Fruit fly (Drosophila melanogaster): Measurements from ENCODE around the gene RhoGEF3.

Gene RhoGEF3

DNA sequence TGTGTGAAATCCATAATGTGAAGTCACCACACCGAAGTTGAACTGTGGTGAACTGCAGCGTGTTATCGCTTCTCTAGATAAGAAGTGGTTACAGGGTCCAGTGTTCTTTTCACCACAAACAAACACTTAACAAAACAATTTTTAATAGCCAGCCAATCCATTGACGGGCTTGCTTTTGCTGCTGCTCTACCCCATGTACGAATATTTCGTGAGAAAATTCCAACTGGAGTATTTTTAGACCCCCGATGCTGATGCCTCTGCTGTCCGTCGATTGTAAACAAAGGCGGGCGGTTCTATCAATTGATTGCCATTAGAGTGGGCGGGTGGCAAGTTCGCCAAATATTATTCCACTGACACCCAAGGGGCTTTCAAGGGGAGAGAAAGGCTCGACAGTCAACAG lies 61.8 kb downstream of the RhoGEF3 start (continued):
- TF ChIP-seq Max (GFP tag; optimal IDR thresholded peaks at IDR 0.05), result no peak
- no peak for TF ChIP-seq Elba2 (GFP tag; optimal IDR thresholded peaks at IDR 0.05)
- TF ChIP-seq Vsx1 (GFP tag; optimal IDR thresholded peaks at IDR 0.05), result no peak
- TF ChIP-seq vfl (GFP tag; optimal IDR thresholded peaks at IDR 0.05), result no peak
- no peak for TF ChIP-seq CG30020 (tag; optimal IDR thresholded peaks at IDR 0.05)
- no peak for TF ChIP-seq CG8944 (GFP tag; optimal IDR thresholded peaks at IDR 0.05)
- TF ChIP-seq chm (GFP tag; IDR thresholded peaks at IDR 0.05), result no peak; the same call in 1 of the 2 replicates
- TF ChIP-seq Six4 (GFP tag; optimal IDR thresholded peaks at IDR 0.05), result no peak
- TF ChIP-seq NfI (GFP tag; optimal IDR thresholded peaks at IDR 0.05), result no peak
- no peak for TF ChIP-seq CG11560 (tag; IDR thresholded peaks at IDR 0.05)
- TF ChIP-seq salm (tag; optimal IDR thresholded peaks at IDR 0.05), result no peak
- TF ChIP-seq dmrt99B (tag; optimal IDR thresholded peaks at IDR 0.05), result peak; percentile 9
- TF ChIP-seq Fer3 (tag; optimal IDR thresholded peaks at IDR 0.05), result no peak
- TF ChIP-seq CG13624 (GFP tag; optimal IDR thresholded peaks at IDR 0.05), result no peak
- peak; percentile 4 for TF ChIP-seq CG17829 (tag; optimal IDR thresholded peaks at IDR 0.05)
- TF ChIP-seq CG10267 (tag; optimal IDR thresholded peaks at IDR 0.05), result no peak
- TF ChIP-seq CG2120 (GFP tag; optimal IDR thresholded peaks at IDR 0.05), result peak; percentile 38
- no peak for TF ChIP-seq Hsf (GFP tag; optimal IDR thresholded peaks at IDR 0.05)
- peak; percentile 58 for TF ChIP-seq lab (GFP tag; optimal IDR thresholded peaks at IDR 0.05)
- no peak for TF ChIP-seq Myb (GFP tag; optimal IDR thresholded peaks at IDR 0.05)
- TF ChIP-seq CG13287 (GFP tag; IDR thresholded peaks at IDR 0.05; ENCODE audit: partially characterized antibody), result 0 out of 2 replicates have a peak, but pooled peaks have one; percentile 12
- no peak for TF ChIP-seq gem (tag; optimal IDR thresholded peaks at IDR 0.05)
- no peak for TF ChIP-seq CG13123 (GFP tag; optimal IDR thresholded peaks at IDR 0.05)
- TF ChIP-seq sug (tag; optimal IDR thresholded peaks at IDR 0.05), result peak; percentile 77
- TF ChIP-seq GATAe (GFP tag; conservative IDR thresholded peaks at IDR 0.05), result peak; percentile 55; the same call in 1 of the 2 replicates
- TF ChIP-seq bsh (GFP tag; optimal IDR thresholded peaks at IDR 0.05), result no peak
- no peak for TF ChIP-seq nmo (GFP tag; optimal IDR thresholded peaks at IDR 0.05)
- no peak for TF ChIP-seq trh (GFP tag; optimal IDR thresholded peaks at IDR 0.05)
- no peak for TF ChIP-seq CG6175 (GFP tag; IDR thresholded peaks at IDR 0.05)
- no peak for TF ChIP-seq repo (GFP tag; optimal IDR thresholded peaks at IDR 0.05)
- TF ChIP-seq Fer2 (tag; optimal IDR thresholded peaks at IDR 0.05), result no peak
- TF ChIP-seq CG14860 (GFP tag; IDR thresholded peaks at IDR 0.05; ENCODE audit: partially characterized antibody), result no peak
- TF ChIP-seq CG3995 (GFP tag; optimal IDR thresholded peaks at IDR 0.05), result no peak
- no peak for TF ChIP-seq crol (GFP tag; IDR thresholded peaks at IDR 0.05)
- no peak for TF ChIP-seq lov (optimal IDR thresholded peaks at IDR 0.05)
- TF ChIP-seq lov (GFP tag; IDR thresholded peaks at IDR 0.05), result no peak
- no peak for TF ChIP-seq BEAF-32 (GFP tag; optimal IDR thresholded peaks at IDR 0.05)
- TF ChIP-seq CG8924 (tag; optimal IDR thresholded peaks at IDR 0.05), result no peak
- TF ChIP-seq Abd-B (GFP tag; optimal IDR thresholded peaks at IDR 0.05), result no peak
- no peak for TF ChIP-seq CG33213 (GFP tag; optimal IDR thresholded peaks at IDR 0.05)
- TF ChIP-seq CG11093 (GFP tag; IDR thresholded peaks at IDR 0.05), result no peak
- TF ChIP-seq Hand (GFP tag; optimal IDR thresholded peaks at IDR 0.05), result no peak
- TF ChIP-seq NC2α (GFP tag; optimal IDR thresholded peaks at IDR 0.05), result no peak
- TF ChIP-seq CG16863 (GFP tag; optimal IDR thresholded peaks at IDR 0.05), result no peak
- TF ChIP-seq Doc3 (GFP tag; IDR thresholded peaks at IDR 0.05; ENCODE audit: partially characterized antibody), result no peak
- no peak for TF ChIP-seq Xbp1 (GFP tag; optimal IDR thresholded peaks at IDR 0.05)
- TF ChIP-seq gsb-n (tag; optimal IDR thresholded peaks at IDR 0.05), result no peak
- no peak for TF ChIP-seq Doc2 (GFP tag; IDR thresholded peaks at IDR 0.05)
- TF ChIP-seq CG9797 (GFP tag; optimal IDR thresholded peaks at IDR 0.05), result no peak
- peak; percentile 27; the same call in 1 of the 2 replicates for TF ChIP-seq Rfx (GFP tag; IDR thresholded peaks at IDR 0.05)
- no peak for TF ChIP-seq CG7987 (GFP tag; optimal IDR thresholded peaks at IDR 0.05)

All from whole organism, embryonic.